Worm (Caenorhabditis elegans): Measurements from ENCODE around the gene F23H12.10.

Gene F23H12.10

ce11 chrV:12400677-12401236 lies 26.7 kb upstream of the F23H12.10 start, which contains the start of the genes K01D12.20 and miga-1 (continued):
- TF ChIP-seq F55B11.4 (tag; optimal IDR thresholded peaks at IDR 0.05; ENCODE audit: borderline replicate concordance, insufficient read depth) = no peak
- no peak for TF ChIP-seq hmg-1.2 (GFP tag; IDR thresholded peaks at IDR 0.05)
- TF ChIP-seq madf-8 (GFP tag; conservative IDR thresholded peaks at IDR 0.05) = no peak
- TF ChIP-seq mel-28 (tag; optimal IDR thresholded peaks at IDR 0.05; ENCODE audit: borderline replicate concordance) = no peak
- TF ChIP-seq cebp-2 (GFP tag; IDR thresholded peaks at IDR 0.05) = no peak
- no peak for TF ChIP-seq egl-44 (GFP tag; IDR thresholded peaks at IDR 0.05)
- TF ChIP-seq lsl-1 (GFP tag; optimal IDR thresholded peaks at IDR 0.05) = no peak
- no peak for TF ChIP-seq ztf-26 (tag; optimal IDR thresholded peaks at IDR 0.05)
- no peak for TF ChIP-seq mes-4 (tag; optimal IDR thresholded peaks at IDR 0.05)
- no peak for TF ChIP-seq F57C9.4 (tag; optimal IDR thresholded peaks at IDR 0.05)
- TF ChIP-seq lag-1 (GFP tag; IDR thresholded peaks at IDR 0.05) = no peak
- TF ChIP-seq Y56A3A.18 (GFP tag; IDR thresholded peaks at IDR 0.05) = no peak
- no peak for TF ChIP-seq T26A5.8 (tag; optimal IDR thresholded peaks at IDR 0.05)
- no peak for TF ChIP-seq ceh-40 (GFP tag; IDR thresholded peaks at IDR 0.05)
- TF ChIP-seq K11D2.4 (GFP tag; IDR thresholded peaks at IDR 0.05) = no peak
- TF ChIP-seq hmg-20 (GFP tag; IDR thresholded peaks at IDR 0.05) = no peak
- TF ChIP-seq aptf-2 (GFP tag; conservative IDR thresholded peaks at IDR 0.05) = no peak
- TF ChIP-seq F23B12.7 (tag; optimal IDR thresholded peaks at IDR 0.05; ENCODE audit: insufficient read depth) = peak; percentile 4
- TF ChIP-seq D2030.7 (GFP tag; IDR thresholded peaks at IDR 0.05) = no peak
- peak; percentile 18 for TF ChIP-seq nhr-80 (tag; optimal IDR thresholded peaks at IDR 0.05)
- TF ChIP-seq attf-6 (GFP tag; IDR thresholded peaks at IDR 0.05) = no peak
- TF ChIP-seq lir-1 (GFP tag; conservative IDR thresholded peaks at IDR 0.05) = no peak
- TF ChIP-seq snpc-1.3 (tag; optimal IDR thresholded peaks at IDR 0.05; ENCODE audit: insufficient read depth) = no peak
- no peak for TF ChIP-seq Y79H2A.3 (GFP tag; conservative IDR thresholded peaks at IDR 0.05)
- no peak for TF ChIP-seq unc-62 (GFP tag; optimal IDR thresholded peaks at IDR 0.05)
- TF ChIP-seq F22D6.2 (tag; optimal IDR thresholded peaks at IDR 0.05) = no peak
- no peak for TF ChIP-seq rec-8 (tag; optimal IDR thresholded peaks at IDR 0.05)
- peak; percentile 33 for TF ChIP-seq atf-7 (tag; optimal IDR thresholded peaks at IDR 0.05)

ce11 chrV:12397545-12397944 lies 23.5 kb upstream of the F23H12.10 start, which contains the start of gene K01D12.5:
K01D12.5 (plus strand) TSS chrV:12397845.
- TF ChIP-seq sptf-2 (GFP tag; optimal IDR thresholded peaks at IDR 0.05) (no peak), zfh-2 (GFP tag; conservative IDR thresholded peaks at IDR 0.05) (no peak), unc-130 (GFP tag; optimal IDR thresholded peaks at IDR 0.05) (no peak), hsf-1 (GFP tag; IDR thresholded peaks at IDR 0.05) (no peak), nhr-80 (tag; optimal IDR thresholded peaks at IDR 0.05) (no peak), mel-28 (tag; optimal IDR thresholded peaks at IDR 0.05; ENCODE audit: borderline replicate concordance) (no peak), atf-7 (tag; optimal IDR thresholded peaks at IDR 0.05) (no peak), rcor-1 (GFP tag; IDR thresholded peaks at IDR 0.05) (no peak), Y67H2A.10 (GFP tag; conservative IDR thresholded peaks at IDR 0.05) (no peak), aptf-3 (GFP tag; IDR thresholded peaks at IDR 0.05) (no peak), snpc-1.3 (tag; optimal IDR thresholded peaks at IDR 0.05; ENCODE audit: insufficient read depth) (no peak), chd-7 (tag; optimal IDR thresholded peaks at IDR 0.05) (no peak), pbrm-1 (GFP tag; IDR thresholded peaks at IDR 0.05) (no peak), ceh-91 (GFP tag; IDR thresholded peaks at IDR 0.05) (no peak), ztf-28 (GFP tag; IDR thresholded peaks at IDR 0.05) (no peak), F10E7.11 (tag; optimal IDR thresholded peaks at IDR 0.05) (no peak), athp-1 (tag; optimal IDR thresholded peaks at IDR 0.05) (no peak), tlf-1 (GFP tag; optimal IDR thresholded peaks at IDR 0.05) (no peak)

All from whole organism, young adult.